Worm (Caenorhabditis elegans): Measurements from ENCODE around the gene Y39B6A.30.
"Not testable (repeated sequence)": the region's sequence is repeated elsewhere in the genome, so short reads cannot be mapped to it uniquely, and the experiment has no call there.

Y39B6A.30 gene

ce11 chrV:19014273-19014672 is at the start of gene Y39B6A.30:
Gene Y39B6A.30, plus strand, starts transcription at chrV:19014573.
- not testable (repeated sequence) for TF ChIP-seq fkh-4 (tag; optimal IDR thresholded peaks at IDR 0.05; ENCODE audit: borderline replicate concordance); C04F5.9 (tag; optimal IDR thresholded peaks at IDR 0.05); hlh-17 (GFP tag; optimal IDR thresholded peaks at IDR 0.05; ENCODE audit: borderline replicate concordance)

DNA sequence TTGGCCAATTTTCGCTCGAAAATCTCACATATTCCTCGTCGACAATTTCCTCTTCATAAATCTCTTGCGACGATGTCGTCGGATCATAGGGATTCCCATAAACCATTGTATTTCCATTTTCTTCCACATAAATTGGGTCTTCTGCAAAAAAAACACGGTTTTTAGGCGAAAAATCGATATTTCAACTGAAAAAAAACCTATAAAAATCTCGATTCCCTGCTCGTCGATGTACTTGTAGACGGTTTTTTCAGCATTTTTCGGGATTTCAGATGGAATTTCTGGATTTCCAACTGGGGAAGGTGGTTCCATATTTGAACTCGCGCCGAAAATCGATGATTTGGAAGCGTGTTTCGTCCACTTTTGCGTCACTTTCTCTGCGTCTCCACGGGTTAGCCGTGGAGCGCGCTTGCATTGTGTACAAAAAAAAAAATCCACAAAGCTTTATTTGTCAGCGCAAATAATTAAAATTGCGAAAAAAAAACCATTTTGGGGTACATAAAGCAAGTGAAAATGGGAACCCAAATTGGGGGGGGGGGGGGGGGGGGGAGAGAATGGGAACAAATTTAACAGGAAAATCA is 46.8 kb upstream of the Y39B6A.30 start, which contains the start of gene Y39B6A.43:
TSS of gene Y39B6A.43 (minus strand) at position 351 of the 578 bp plus-strand sequence.
- no peak for TF ChIP-seq Y116A8C.19 (tag; optimal IDR thresholded peaks at IDR 0.05; ENCODE audit: borderline replicate concordance)
- TF ChIP-seq snu-23 (GFP tag; optimal IDR thresholded peaks at IDR 0.05), result peak; percentile 95
- TF ChIP-seq pqm-1 (tag; optimal IDR thresholded peaks at IDR 0.05), result peak; percentile 80
- peak; percentile 96 for TF ChIP-seq fkh-10 (GFP tag; optimal IDR thresholded peaks at IDR 0.05)
- peak; percentile 68 for TF ChIP-seq hlh-17 (GFP tag; optimal IDR thresholded peaks at IDR 0.05; ENCODE audit: borderline replicate concordance)
- TF ChIP-seq sox-4 (tag; optimal IDR thresholded peaks at IDR 0.05), result peak; percentile 66
- no peak for TF ChIP-seq hlh-4 (tag; optimal IDR thresholded peaks at IDR 0.05)
- TF ChIP-seq nhr-12 (tag; optimal IDR thresholded peaks at IDR 0.05), result no peak
- TF ChIP-seq hpl-2 (GFP tag; optimal IDR thresholded peaks at IDR 0.05), result peak; percentile 96
- TF ChIP-seq mef-2 (tag; optimal IDR thresholded peaks at IDR 0.05), result peak; percentile 31
- TF ChIP-seq nhr-77 (tag; optimal IDR thresholded peaks at IDR 0.05), result peak; percentile 97
- peak; percentile 3 for TF ChIP-seq nhr-76 (tag; optimal IDR thresholded peaks at IDR 0.05)
- TF ChIP-seq egl-27 (tag; optimal IDR thresholded peaks at IDR 0.05), result peak; percentile 57 to 80
- TF ChIP-seq ceh-8 (GFP tag; optimal IDR thresholded peaks at IDR 0.05), result peak; percentile 84
- peak; percentile 89 for TF ChIP-seq egl-13 (tag; optimal IDR thresholded peaks at IDR 0.05)
- TF ChIP-seq nhr-19 (GFP tag; conservative IDR thresholded peaks at IDR 0.05), result peak; percentile 99
- peak; percentile 98 for TF ChIP-seq C16A3.4 (tag; optimal IDR thresholded peaks at IDR 0.05)
- peak; percentile 98 for TF ChIP-seq fkh-8 (tag; optimal IDR thresholded peaks at IDR 0.05)
- no peak for TF ChIP-seq unc-30 (tag; optimal IDR thresholded peaks at IDR 0.05)
- peak; percentile 91 for TF ChIP-seq ztf-4 (tag; optimal IDR thresholded peaks at IDR 0.05)
- TF ChIP-seq C04F5.9 (tag; optimal IDR thresholded peaks at IDR 0.05), result peak; percentile 80
- TF ChIP-seq unc-86 (tag; optimal IDR thresholded peaks at IDR 0.05), result peak; percentile 96
- TF ChIP-seq lsy-2 (tag; optimal IDR thresholded peaks at IDR 0.05), result peak; percentile 97
- TF ChIP-seq blmp-1 (tag; optimal IDR thresholded peaks at IDR 0.05), result peak; percentile 66
- no peak for TF ChIP-seq sptf-1 (tag; optimal IDR thresholded peaks at IDR 0.05)
- peak; percentile 97 for TF ChIP-seq nhr-90 (tag; optimal IDR thresholded peaks at IDR 0.05; ENCODE audit: poor library complexity)
- peak; percentile 83 for TF ChIP-seq vab-15 (tag; optimal IDR thresholded peaks at IDR 0.05)
- TF ChIP-seq C34B4.2 (tag; optimal IDR thresholded peaks at IDR 0.05), result peak; percentile 77
- TF ChIP-seq jun-1 (tag; optimal IDR thresholded peaks at IDR 0.05), result peak; percentile 96
- peak; percentile 86 for TF ChIP-seq unc-130 (tag; optimal IDR thresholded peaks at IDR 0.05)
- TF ChIP-seq zip-4 (GFP tag; optimal IDR thresholded peaks at IDR 0.05), result peak; percentile 87
- TF ChIP-seq swsn-7 (tag; optimal IDR thresholded peaks at IDR 0.05), result peak; percentile 96
- peak; percentile 94 for TF ChIP-seq pax-3 (tag; optimal IDR thresholded peaks at IDR 0.05)
- peak; percentile 66 for TF ChIP-seq aly-2 (tag; optimal IDR thresholded peaks at IDR 0.05)
- TF ChIP-seq nhr-71 (tag; optimal IDR thresholded peaks at IDR 0.05), result peak; percentile 98
- TF ChIP-seq nhr-237 (tag; optimal IDR thresholded peaks at IDR 0.05), result peak; percentile 88
- TF ChIP-seq ama-1 (optimal IDR thresholded peaks at IDR 0.05), result peak; percentile 17
- no peak for TF ChIP-seq alr-1 (tag; optimal IDR thresholded peaks at IDR 0.05; ENCODE audit: borderline replicate concordance)
- TF ChIP-seq fos-1 (tag; optimal IDR thresholded peaks at IDR 0.05), result peak; percentile 91
- peak; percentile 98 for TF ChIP-seq rnt-1 (tag; optimal IDR thresholded peaks at IDR 0.05)
- peak; percentile 85 for TF ChIP-seq snpc-4 (tag; optimal IDR thresholded peaks at IDR 0.05)
- TF ChIP-seq lin-14 (GFP tag; optimal IDR thresholded peaks at IDR 0.05), result peak; percentile 97
- peak; percentile 99 for TF ChIP-seq lin-13 (GFP tag; optimal IDR thresholded peaks at IDR 0.05)
- TF ChIP-seq dsc-1 (tag; optimal IDR thresholded peaks at IDR 0.05), result peak; percentile 90
- TF ChIP-seq nhr-47 (tag; optimal IDR thresholded peaks at IDR 0.05), result peak; percentile 98
- no peak for TF ChIP-seq nhr-84 (tag; optimal IDR thresholded peaks at IDR 0.05)
- TF ChIP-seq elt-3 (tag; optimal IDR thresholded peaks at IDR 0.05), result peak in 4 of 6 experiments; percentile 58 to 90 (median 70)
- peak; percentile 80 for TF ChIP-seq sup-37 (GFP tag; optimal IDR thresholded peaks at IDR 0.05)
